Worm (Caenorhabditis elegans): ENCODE results near the gene F42H10.6.

The F42H10.6 gene

ce11 chrIII:8506348-8506747, 26.1 kb upstream of the F42H10.6 start (continued):
- TF ChIP-seq skn-1 (tag; optimal IDR thresholded peaks at IDR 0.05) (no peak), D1046.2 (GFP tag; IDR thresholded peaks at IDR 0.05) (no peak), ama-1 (optimal IDR thresholded peaks at IDR 0.05) (no peak), dpl-1 (GFP tag; optimal IDR thresholded peaks at IDR 0.05) (no peak), nhr-6 (tag; optimal IDR thresholded peaks at IDR 0.05) (no peak)

ce11 chrIII:8504176-8504763, 24.0 kb upstream of the F42H10.6 start:
- TF ChIP-seq F44E2.7 (GFP tag; IDR thresholded peaks at IDR 0.05): no peak
- no peak for TF ChIP-seq nhr-102 (tag; optimal IDR thresholded peaks at IDR 0.05)
- no peak for TF ChIP-seq fkh-10 (GFP tag; optimal IDR thresholded peaks at IDR 0.05)
- no peak for TF ChIP-seq ztf-7 (tag; optimal IDR thresholded peaks at IDR 0.05)
- TF ChIP-seq saeg-2 (GFP tag; IDR thresholded peaks at IDR 0.05): no peak
- no peak for TF ChIP-seq nhr-237 (tag; optimal IDR thresholded peaks at IDR 0.05)
- peak; percentile 23 for TF ChIP-seq hlh-11 (tag; optimal IDR thresholded peaks at IDR 0.05)
- TF ChIP-seq zfp-3 (GFP tag; conservative IDR thresholded peaks at IDR 0.05): no peak
- no peak for TF ChIP-seq daf-19 (GFP tag; conservative IDR thresholded peaks at IDR 0.05)
- TF ChIP-seq mxl-3 (GFP tag; optimal IDR thresholded peaks at IDR 0.05): peak; percentile 74
- TF ChIP-seq tag-97 (GFP tag; IDR thresholded peaks at IDR 0.05): no peak
- TF ChIP-seq nhr-76 (tag; optimal IDR thresholded peaks at IDR 0.05): no peak
- TF ChIP-seq unc-39 (tag; optimal IDR thresholded peaks at IDR 0.05): no peak
- peak in 1 of 2 experiments; percentile 24 for TF ChIP-seq mdl-1 (tag; optimal IDR thresholded peaks at IDR 0.05)
- TF ChIP-seq nhr-6 (tag; optimal IDR thresholded peaks at IDR 0.05): no peak
- no peak for TF ChIP-seq mep-1 (tag; optimal IDR thresholded peaks at IDR 0.05)
- no peak for TF ChIP-seq ces-1 (GFP tag; optimal IDR thresholded peaks at IDR 0.05)
- no peak for TF ChIP-seq daf-16 (GFP tag; optimal IDR thresholded peaks at IDR 0.05)
- no peak for TF ChIP-seq daf-16 (tag; optimal IDR thresholded peaks at IDR 0.05)
- TF ChIP-seq nhr-28 (tag; optimal IDR thresholded peaks at IDR 0.05): peak; percentile 56
- TF ChIP-seq gei-8 (GFP tag; optimal IDR thresholded peaks at IDR 0.05): no peak
- TF ChIP-seq snpc-4 (tag; optimal IDR thresholded peaks at IDR 0.05): no peak
- no peak for TF ChIP-seq Y105C5A.15 (GFP tag; IDR thresholded peaks at IDR 0.05)
- TF ChIP-seq daf-8 (GFP tag; IDR thresholded peaks at IDR 0.05): no peak
- no peak for TF ChIP-seq madf-9 (GFP tag; conservative IDR thresholded peaks at IDR 0.05)
- no peak for TF ChIP-seq ama-1 (optimal IDR thresholded peaks at IDR 0.05)
- peak; percentile 34 for TF ChIP-seq cey-2 (tag; optimal IDR thresholded peaks at IDR 0.05; ENCODE audit: borderline replicate concordance, insufficient read depth)
- no peak for TF ChIP-seq fos-1 (tag; optimal IDR thresholded peaks at IDR 0.05)
- TF ChIP-seq duxl-1 (tag; optimal IDR thresholded peaks at IDR 0.05; ENCODE audit: poor library complexity): no peak
- no peak for TF ChIP-seq nhr-111 (GFP tag; optimal IDR thresholded peaks at IDR 0.05)
- TF ChIP-seq ceh-44 (GFP tag; IDR thresholded peaks at IDR 0.05): no peak
- TF ChIP-seq lim-7 (GFP tag; IDR thresholded peaks at IDR 0.05): no peak
- TF ChIP-seq zfp-2 (tag; optimal IDR thresholded peaks at IDR 0.05): no peak
- no peak for TF ChIP-seq pha-4 (GFP tag; IDR thresholded peaks at IDR 0.05)
- TF ChIP-seq pha-4 (tag; optimal IDR thresholded peaks at IDR 0.05): no peak
- TF ChIP-seq arid-1 (GFP tag; conservative IDR thresholded peaks at IDR 0.05): no peak
- TF ChIP-seq madf-5 (GFP tag; IDR thresholded peaks at IDR 0.05): no peak
- TF ChIP-seq hlh-30 (tag; optimal IDR thresholded peaks at IDR 0.05; ENCODE audit: insufficient read depth): peak; percentile 33
- no peak for TF ChIP-seq jun-1 (tag; optimal IDR thresholded peaks at IDR 0.05)
- peak in 1 of 2 experiments; percentile 59 for TF ChIP-seq unc-62 (GFP tag; optimal IDR thresholded peaks at IDR 0.05 in 1 of 2)
- TF ChIP-seq unc-62 (tag; optimal IDR thresholded peaks at IDR 0.05): no peak
- TF ChIP-seq zip-2 (tag; optimal IDR thresholded peaks at IDR 0.05): no peak
- TF ChIP-seq lin-29 (GFP tag; IDR thresholded peaks at IDR 0.05): no peak
- TF ChIP-seq ZK546.5 (tag; optimal IDR thresholded peaks at IDR 0.05): no peak
